Fruit fly (Drosophila melanogaster): ENCODE data around the gene bel.

bel gene

DNA sequence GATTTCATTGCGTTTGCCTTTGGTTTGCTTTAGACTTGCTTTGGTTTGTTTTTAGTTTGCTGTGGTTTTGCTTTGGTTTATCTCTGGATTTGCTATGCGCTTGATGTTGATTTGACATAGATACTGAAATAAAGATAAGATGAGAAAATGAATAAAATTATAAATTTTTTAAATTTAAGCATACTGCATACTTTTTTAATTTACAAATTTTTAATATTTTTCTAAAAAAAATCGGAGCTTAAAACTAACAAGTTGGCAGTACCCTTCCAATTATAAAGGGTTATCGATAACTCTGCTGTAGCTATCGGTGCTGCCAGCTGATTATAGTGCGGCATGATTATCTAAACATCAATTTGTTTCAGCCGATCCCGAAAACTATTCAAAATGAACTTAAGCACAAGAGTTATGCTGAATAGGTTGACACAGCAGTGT lies 13.3 kb upstream of the bel start, which contains the start of gene mRpL19 (continued):
- no peak for TF ChIP-seq so (GFP tag; IDR thresholded peaks at IDR 0.05)
- TF ChIP-seq Sox102F (GFP tag; optimal IDR thresholded peaks at IDR 0.05), result peak; percentile 22
- TF ChIP-seq dpn (GFP tag; optimal IDR thresholded peaks at IDR 0.05), result peak in 1 of 2 experiments; percentile 3
- peak; percentile 60 for TF ChIP-seq CG11504 (tag; optimal IDR thresholded peaks at IDR 0.05)
- TF ChIP-seq Usf (GFP tag; optimal IDR thresholded peaks at IDR 0.05), result no peak
- peak; percentile 40; the same call in 1 of the 2 replicates for TF ChIP-seq nerfin-2 (GFP tag; IDR thresholded peaks at IDR 0.05; ENCODE audit: partially characterized antibody)
- no peak for TF ChIP-seq zf30C (GFP tag; optimal IDR thresholded peaks at IDR 0.05)
- TF ChIP-seq NFAT (GFP tag; IDR thresholded peaks at IDR 0.05), result no peak
- TF ChIP-seq CG11247 (GFP tag; IDR thresholded peaks at IDR 0.05), result no peak
- TF ChIP-seq CG8388 (GFP tag; optimal IDR thresholded peaks at IDR 0.05), result peak; percentile 42
- peak; percentile 63 for TF ChIP-seq CG18262 (tag; optimal IDR thresholded peaks at IDR 0.05)
- TF ChIP-seq Blimp-1 (GFP tag; optimal IDR thresholded peaks at IDR 0.05), result peak; percentile 48
- peak; percentile 72 for TF ChIP-seq Bgb (GFP tag; IDR thresholded peaks at IDR 0.05; ENCODE audit: partially characterized antibody)
- TF ChIP-seq Dek (tag; optimal IDR thresholded peaks at IDR 0.05), result peak; percentile 50
- peak; percentile 49 for TF ChIP-seq CG17568 (GFP tag; optimal IDR thresholded peaks at IDR 0.05)
- no peak for TF ChIP-seq eyg (GFP tag; optimal IDR thresholded peaks at IDR 0.05)
- peak; percentile 45 for TF ChIP-seq CG2120 (GFP tag; optimal IDR thresholded peaks at IDR 0.05)
- peak; percentile 44 for TF ChIP-seq Sox100B (GFP tag; optimal IDR thresholded peaks at IDR 0.05)
- peak; percentile 70 for TF ChIP-seq unc-4 (GFP tag; IDR thresholded peaks at IDR 0.05; ENCODE audit: partially characterized antibody)
- TF ChIP-seq chm (GFP tag; IDR thresholded peaks at IDR 0.05), result no peak
- no peak for TF ChIP-seq CG10959 (GFP tag; IDR thresholded peaks at IDR 0.05)
- peak; percentile 53 for TF ChIP-seq CG15514 (GFP tag; optimal IDR thresholded peaks at IDR 0.05)
- TF ChIP-seq CG15269 (tag; optimal IDR thresholded peaks at IDR 0.05), result peak; percentile 62
- TF ChIP-seq Atf3 (GFP tag; optimal IDR thresholded peaks at IDR 0.05), result no peak
- TF ChIP-seq cas (GFP tag; IDR thresholded peaks at IDR 0.05), result no peak
- no peak for TF ChIP-seq Stat92E (GFP tag; optimal IDR thresholded peaks at IDR 0.05)
- peak; percentile 38 for TF ChIP-seq zen (tag; optimal IDR thresholded peaks at IDR 0.05)
- peak; percentile 64 for TF ChIP-seq D19A (tag; optimal IDR thresholded peaks at IDR 0.05)
- no peak for TF ChIP-seq ken (GFP tag; IDR thresholded peaks at IDR 0.05)
- no peak for TF ChIP-seq C15 (GFP tag; IDR thresholded peaks at IDR 0.05)
- TF ChIP-seq CG34422 (GFP tag; IDR thresholded peaks at IDR 0.05), result peak; percentile 55; the same call in 1 of the 3 replicates
- no peak for TF ChIP-seq disco-r (GFP tag; optimal IDR thresholded peaks at IDR 0.05)
- TF ChIP-seq hb (GFP tag; IDR thresholded peaks at IDR 0.05; ENCODE audit: partially characterized antibody), result no peak; the same call in 2 of the 3 replicates
- TF ChIP-seq CG17359 (tag; optimal IDR thresholded peaks at IDR 0.05), result peak; percentile 40
- peak; percentile 2 for TF ChIP-seq Chrac-16 (GFP tag; optimal IDR thresholded peaks at IDR 0.05)
- TF ChIP-seq CG9437 (GFP tag; optimal IDR thresholded peaks at IDR 0.05), result no peak
- peak; percentile 50 for TF ChIP-seq gcm (GFP tag; optimal IDR thresholded peaks at IDR 0.05)
- peak; percentile 21 for TF ChIP-seq CG34376 (GFP tag; optimal IDR thresholded peaks at IDR 0.05)
- TF ChIP-seq CG31441 (GFP tag; IDR thresholded peaks at IDR 0.05), result peak; percentile 72
- peak; percentile 59 for TF ChIP-seq tap (tag; optimal IDR thresholded peaks at IDR 0.05)
- TF ChIP-seq CG1233 (GFP tag; optimal IDR thresholded peaks at IDR 0.05), result no peak
- TF ChIP-seq CG6254 (GFP tag; optimal IDR thresholded peaks at IDR 0.05), result no peak
- peak; percentile 26; the same call in 1 of the 3 replicates for TF ChIP-seq knrl (GFP tag; IDR thresholded peaks at IDR 0.05; ENCODE audit: partially characterized antibody)
- TF ChIP-seq lbe (GFP tag; optimal IDR thresholded peaks at IDR 0.05), result peak; percentile 52
- TF ChIP-seq CG14965 (GFP tag; optimal IDR thresholded peaks at IDR 0.05; ENCODE audit: borderline replicate concordance), result no peak
- TF ChIP-seq Hmr (GFP tag; optimal IDR thresholded peaks at IDR 0.05), result peak; percentile 10
- TF ChIP-seq CG15696 (tag; optimal IDR thresholded peaks at IDR 0.05), result peak; percentile 60
- TF ChIP-seq CG2116 (GFP tag; optimal IDR thresholded peaks at IDR 0.05), result peak; percentile 62
- peak; percentile 50 for TF ChIP-seq CG17385 (GFP tag; optimal IDR thresholded peaks at IDR 0.05)
